Fruit fly (Drosophila melanogaster) whole organism, embryonic: ENCODE measurements around the gene CG13609.

ENCODE experiments used
- CG10431 ChIP-seq: fragments of 200-800 bp; sonication (Bioruptor generic); optimal IDR thresholded peaks from 3 replicates; lab custom pipeline; 2018; ENCODE audit warnings: missing biosample characterization, mild to moderate bottlenecking, missing genetic modification characterization
- CG10543 ChIP-seq: fragments of 200-800 bp; sonication (Bioruptor generic); optimal IDR thresholded peaks from 3 replicates; lab custom pipeline; 2017; ENCODE audit warnings: missing biosample characterization, mild to moderate bottlenecking, missing genetic modification characterization, moderate library complexity
- CG10565 ChIP-seq: fragments of 200-800 bp; sonication (Bioruptor generic); optimal IDR thresholded peaks from 3 replicates; lab custom pipeline; 2016; ENCODE audit warnings: missing biosample characterization, mild to moderate bottlenecking, missing genetic modification characterization
- CG11456 ChIP-seq: fragments of 200-800 bp; sonication (Bioruptor generic); IDR thresholded peaks from 3 replicates; pipeline ENCODE4 v1.3.6; 2022; ENCODE audit warnings: missing biosample characterization, missing genetic modification characterization
- CG11560 ChIP-seq: fragments of 200-800 bp; sonication (Bioruptor generic); IDR thresholded peaks from 3 replicates; pipeline ENCODE4 v1.3.6; 2022; ENCODE audit warnings: missing biosample characterization, missing genetic modification characterization
- CG14441 ChIP-seq: fragments of 200-800 bp; sonication (Bioruptor generic); IDR thresholded peaks from 2 replicates; pipeline ENCODE4 v1.3.6; 2022; ENCODE audit warnings: missing biosample characterization, missing genetic modification characterization
- CG1603 ChIP-seq: fragments of 200-800 bp; sonication (Bioruptor generic); optimal IDR thresholded peaks from 2 replicates; lab custom pipeline; 2019; ENCODE audit warnings: missing biosample characterization, mild to moderate bottlenecking, missing genetic modification characterization, moderate library complexity
- CG16779 ChIP-seq: fragments of 200-800 bp; sonication (Bioruptor generic); IDR thresholded peaks from 2 replicates; pipeline ENCODE4 v1.3.6; 2022; ENCODE audit warnings: missing biosample characterization, missing genetic modification characterization
- CG17385 ChIP-seq: fragments of 200-800 bp; sonication (Bioruptor generic); optimal IDR thresholded peaks from 3 replicates; lab custom pipeline; 2018; ENCODE audit warnings: missing biosample characterization, mild to moderate bottlenecking, missing genetic modification characterization
- CG30431 ChIP-seq: fragments of 200-800 bp; sonication (Bioruptor generic); optimal IDR thresholded peaks from 2 replicates; lab custom pipeline; 2017; ENCODE audit warnings: missing biosample characterization, missing genetic modification characterization
- CG31224 ChIP-seq: fragments of 200-800 bp; sonication (Bioruptor generic); IDR thresholded peaks from 2 replicates; pipeline ENCODE4 v1.3.6; 2022; ENCODE audit warnings: missing biosample characterization, missing genetic modification characterization
- CG43689 ChIP-seq: fragments of 200-800 bp; sonication (Bioruptor generic); IDR thresholded peaks from 2 replicates; pipeline ENCODE4 v1.3.6; 2022; ENCODE audit warnings: missing biosample characterization, missing genetic modification characterization
- CG6683 ChIP-seq: fragments of 200-800 bp; sonication (Bioruptor generic); optimal IDR thresholded peaks from 2 replicates; lab custom pipeline; 2017; ENCODE audit warnings: missing biosample characterization, mild to moderate bottlenecking, missing genetic modification characterization, missing genetic modification reagents
- CG7839 ChIP-seq: fragments of 200-800 bp; sonication (Bioruptor generic); optimal IDR thresholded peaks from 3 replicates; lab custom pipeline; 2018; ENCODE audit warnings: missing biosample characterization, mild to moderate bottlenecking, missing genetic modification characterization, moderate library complexity
- CG8089 ChIP-seq: fragments of 200-800 bp; sonication (Bioruptor generic); optimal IDR thresholded peaks from 3 replicates; lab custom pipeline; 2016; ENCODE audit warnings: missing biosample characterization, missing genetic modification characterization
- CG9727 ChIP-seq: fragments of 200-800 bp; sonication (Bioruptor generic); optimal IDR thresholded peaks from 3 replicates; lab custom pipeline; 2017; ENCODE audit warnings: missing biosample characterization, mild to moderate bottlenecking, missing genetic modification characterization
- CG9932 ChIP-seq: fragments of 200-800 bp; sonication (Bioruptor generic); IDR thresholded peaks from 2 replicates; pipeline ENCODE4 v1.3.6; 2022; ENCODE audit warnings: missing biosample characterization, missing genetic modification characterization
- CrebB ChIP-seq: fragments of 200-800 bp; sonication (Bioruptor generic); optimal IDR thresholded peaks from 3 replicates; lab custom pipeline; 2018; ENCODE audit warnings: missing biosample characterization, mild to moderate bottlenecking, missing genetic modification characterization
- Dbx ChIP-seq: fragments of 200-800 bp; sonication (Bioruptor generic); IDR thresholded peaks from 3 replicates; pipeline ENCODE4 v1.3.6; 2022; ENCODE audit warnings: missing biosample characterization, missing genetic modification characterization
- Drgx ChIP-seq: fragments of 200-800 bp; sonication (Bioruptor generic); IDR thresholded peaks from 2 replicates; pipeline ENCODE4 v1.3.6; 2022; ENCODE audit warnings: missing biosample characterization, missing genetic modification characterization
- ERR ChIP-seq: fragments of 200-800 bp; sonication (Bioruptor generic); optimal IDR thresholded peaks from 2 replicates; lab custom pipeline; 2016; ENCODE audit warnings: missing biosample characterization, missing genetic modification characterization
- Ets65A ChIP-seq: fragments of 200-800 bp; sonication (Bioruptor generic); peaks from one replicate; lab custom pipeline; 2016; ENCODE audit warnings: missing biosample characterization, missing genetic modification characterization
- Lpt ChIP-seq: fragments of >200 bp; optimal IDR thresholded peaks from 2 replicates; lab custom pipeline; 2018; ENCODE audit warnings: missing biosample characterization, missing genetic modification characterization
- Med ChIP-seq: fragments of 200-800 bp; sonication (Bioruptor generic); peaks from one replicate; lab custom pipeline; 2016; ENCODE audit warnings: missing biosample characterization, missing genetic modification characterization, mild to moderate bottlenecking, inconsistent platforms, moderate library complexity
- NK7.1 ChIP-seq: fragments of 200-800 bp; sonication (Bioruptor generic); optimal IDR thresholded peaks from 3 replicates; lab custom pipeline; 2016; ENCODE audit warnings: missing biosample characterization, missing genetic modification characterization
- Opbp ChIP-seq: fragments of 200-800 bp; sonication (Bioruptor generic); IDR thresholded peaks from 3 replicates; pipeline ENCODE4 v1.3.6; 2022; ENCODE audit warnings: missing biosample characterization, missing genetic modification characterization; ENCODE audit not compliant: partially characterized antibody
- Pdp1 ChIP-seq, 2 experiments: fragments of 200-800 bp; sonication (Bioruptor generic); optimal IDR thresholded peaks; 3 replicates each; lab custom pipeline; 2016; ENCODE audit warnings: missing biosample characterization in 2 of 2, missing genetic modification characterization in 2 of 2, mild to moderate bottlenecking in 1 of 2, moderate library complexity in 1 of 2
- Rfx ChIP-seq: fragments of 200-800 bp; sonication (Bioruptor generic); IDR thresholded peaks from 2 replicates; pipeline ENCODE4 v1.3.6; 2022; ENCODE audit warnings: missing biosample characterization, missing genetic modification characterization
- abd-A ChIP-seq: fragments of 200-800 bp; sonication (Bioruptor generic); optimal IDR thresholded peaks from 3 replicates; lab custom pipeline; 2019; ENCODE audit warnings: missing biosample characterization, mild to moderate bottlenecking, missing genetic modification characterization, moderate library complexity
- bsh ChIP-seq, 2 experiments: fragments of 200-800 bp; sonication (Bioruptor generic); optimal IDR thresholded peaks; 2 replicates each; lab custom pipeline; 2017 to 2018; ENCODE audit warnings: mild to moderate bottlenecking in 2 of 2, missing biosample characterization in 2 of 2, missing genetic modification characterization in 2 of 2, moderate library complexity in 1 of 2
- caup ChIP-seq: fragments of 200-800 bp; sonication (Bioruptor generic); optimal IDR thresholded peaks from 3 replicates; lab custom pipeline; 2017; ENCODE audit warnings: missing biosample characterization, mild to moderate bottlenecking, missing genetic modification characterization, moderate library complexity; ENCODE audit not compliant: severe bottlenecking
- chinmo ChIP-seq: fragments of 200-800 bp; sonication (Bioruptor generic); IDR thresholded peaks from 4 replicates; pipeline ENCODE4 v1.3.6; 2022; ENCODE audit warnings: missing biosample characterization, missing genetic modification characterization; ENCODE audit not compliant: partially characterized antibody
- chm ChIP-seq: fragments of 200-800 bp; sonication (Bioruptor generic); IDR thresholded peaks from 2 replicates; pipeline ENCODE4 v1.3.6; 2022; ENCODE audit warnings: missing biosample characterization, missing genetic modification characterization
- corto ChIP-seq: fragments of 200-800 bp; sonication (Bioruptor generic); optimal IDR thresholded peaks from 2 replicates; lab custom pipeline; 2016; ENCODE audit warnings: missing biosample characterization, mild to moderate bottlenecking, missing genetic modification characterization, moderate library complexity
- ftz-f1 ChIP-seq: fragments of 200-800 bp; sonication (Bioruptor generic); optimal IDR thresholded peaks from 2 replicates; lab custom pipeline; 2016; ENCODE audit warnings: missing biosample characterization, missing genetic modification characterization
- grau ChIP-seq: fragments of 200-800 bp; optimal IDR thresholded peaks from 3 replicates; lab custom pipeline; 2019; ENCODE audit warnings: missing biosample characterization, mild to moderate bottlenecking, missing genetic modification characterization, moderate library complexity
- gro ChIP-seq: fragments of 200-800 bp; sonication (Bioruptor generic); optimal IDR thresholded peaks from 2 replicates; lab custom pipeline; 2016; ENCODE audit warnings: missing biosample characterization, missing genetic modification characterization
- her ChIP-seq: fragments of 200-800 bp; sonication (Bioruptor generic); optimal IDR thresholded peaks from 2 replicates; lab custom pipeline; 2016; ENCODE audit warnings: missing biosample characterization, missing genetic modification characterization
- hth ChIP-seq: fragments of >200 bp; optimal IDR thresholded peaks from 2 replicates; lab custom pipeline; 2017; ENCODE audit warnings: inconsistent platforms
- lbe ChIP-seq: fragments of 200-800 bp; sonication (Bioruptor generic); optimal IDR thresholded peaks from 2 replicates; lab custom pipeline; 2016; ENCODE audit warnings: missing biosample characterization, mild to moderate bottlenecking, missing genetic modification characterization
- lmd ChIP-seq: fragments of 200-800 bp; sonication (Bioruptor generic); IDR thresholded peaks from 2 replicates; pipeline ENCODE4 v1.3.6; 2022; ENCODE audit warnings: missing biosample characterization, missing genetic modification characterization
- nom ChIP-seq: fragments of 200-800 bp; sonication (Bioruptor generic); optimal IDR thresholded peaks from 2 replicates; lab custom pipeline; 2017; ENCODE audit warnings: missing biosample characterization, missing genetic modification characterization, mild to moderate bottlenecking, moderate library complexity, missing genetic modification reagents
- pfk ChIP-seq: fragments of 200-800 bp; sonication (Bioruptor generic); optimal IDR thresholded peaks from 2 replicates; lab custom pipeline; 2018; ENCODE audit warnings: missing biosample characterization, mild to moderate bottlenecking, missing genetic modification characterization, moderate library complexity
- sna ChIP-seq: fragments of 200-800 bp; sonication (Bioruptor generic); IDR thresholded peaks from 2 replicates; pipeline ENCODE4 v1.3.6; 2022; ENCODE audit warnings: missing biosample characterization, missing genetic modification characterization; ENCODE audit not compliant: partially characterized antibody
- sob ChIP-seq: fragments of 200-800 bp; sonication (Bioruptor generic); IDR thresholded peaks from 2 replicates; pipeline ENCODE4 v1.3.6; 2022; ENCODE audit warnings: missing biosample characterization, missing genetic modification characterization
- sqz ChIP-seq: fragments of 200-800 bp; sonication (Bioruptor generic); optimal IDR thresholded peaks from 3 replicates; lab custom pipeline; 2018; ENCODE audit warnings: missing biosample characterization, mild to moderate bottlenecking, missing genetic modification characterization
- usp ChIP-seq: fragments of >200 bp; optimal IDR thresholded peaks from 2 replicates; lab custom pipeline; 2017; ENCODE audit warnings: missing biosample characterization, missing genetic modification characterization

The CG13609 gene

DNA sequence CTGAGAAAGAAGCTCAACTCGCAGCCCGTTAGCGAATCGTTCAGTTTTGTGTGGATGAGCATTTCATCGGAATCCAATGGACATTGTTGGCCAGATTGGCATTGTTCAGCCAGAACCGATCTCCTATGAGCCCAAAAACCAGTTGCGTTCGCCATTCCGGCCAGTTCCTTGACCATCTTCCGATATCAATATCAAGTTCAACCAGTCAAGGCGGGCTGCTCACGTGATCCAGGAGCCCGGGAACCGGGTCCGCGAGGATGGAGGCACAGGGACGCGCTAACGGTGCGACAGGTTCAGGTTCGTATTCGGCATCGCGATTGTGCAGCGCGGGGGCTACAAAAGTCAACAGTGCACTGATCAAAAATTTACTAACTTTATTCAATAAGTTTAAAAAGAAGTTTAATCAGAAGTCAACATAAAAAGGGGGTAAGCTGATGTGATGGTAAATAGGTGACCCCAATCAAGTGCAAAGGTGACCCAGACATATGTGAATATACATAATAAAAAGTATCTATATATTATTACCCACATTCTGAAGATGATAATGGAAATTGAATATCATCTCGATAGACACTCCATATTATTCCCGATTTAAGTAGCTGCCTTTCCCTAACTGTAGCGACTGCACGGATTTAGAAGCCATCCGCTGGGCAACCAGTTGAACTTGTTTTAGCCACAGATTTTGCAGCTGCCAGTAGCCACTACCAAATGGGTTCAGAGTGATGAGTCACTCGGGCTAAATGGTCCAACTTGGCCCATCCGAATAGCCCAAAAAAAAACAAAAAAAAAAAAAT lies 40.2 kb downstream of the CG13609 start:
- TF ChIP-seq Ets65A (GFP tag; lab: Kevin White, UChicago) (peak; percentile 86), Med (GFP tag; lab: Kevin White, UChicago) (peak; percentile 33), bsh (GFP tag; optimal IDR thresholded peaks at IDR 0.05; lab: Kevin White, UChicago) (peak in 1 of 2 experiments; percentile 86), CG9727 (GFP tag; lab: Kevin White, UChicago) (no peak), lbe (GFP tag; lab: Kevin White, UChicago) (peak; percentile 83), Drgx (GFP tag; lab: Robert Waterston, UW) (peak; percentile 75), sqz (no peak), corto (GFP tag; lab: Kevin White, UChicago) (peak; percentile 80), nom (GFP tag; lab: Kevin White, UChicago) (peak; percentile 86)

- TF ChIP-seq CG8089 (GFP tag; lab: Kevin White, UChicago), result no peak
- no peak for TF ChIP-seq CG30431 (GFP tag; lab: Kevin White, UChicago)
- no peak for TF ChIP-seq usp (GFP tag; lab: Kevin White, UChicago)
- TF ChIP-seq NK7.1, result no peak
- TF ChIP-seq CrebB (tag; lab: Kevin White, UChicago), result no peak
- TF ChIP-seq sob (GFP tag; lab: Robert Waterston, UW), result 0 out of 2 replicates have a peak, but pooled peaks have one; percentile 24
- no peak for TF ChIP-seq CG43689 (GFP tag; lab: Robert Waterston, UW)
- TF ChIP-seq CG11456 (GFP tag; lab: Robert Waterston, UW), result no peak
- no peak for TF ChIP-seq pfk (GFP tag; lab: Kevin White, UChicago)
- no peak for TF ChIP-seq CG6683 (GFP tag; lab: Kevin White, UChicago)
- TF ChIP-seq CG31224 (GFP tag; lab: Robert Waterston, UW), result no peak
- TF ChIP-seq CG9932 (GFP tag; lab: Robert Waterston, UW), result no peak
- TF ChIP-seq CG16779 (GFP tag; lab: Robert Waterston, UW), result no peak
- TF ChIP-seq CG10543 (GFP tag; lab: Kevin White, UChicago), result no peak
- no peak for TF ChIP-seq hth (lab: Kevin White, UChicago)
- TF ChIP-seq Opbp (GFP tag; lab: Robert Waterston, UW), result no peak
- TF ChIP-seq CG11560 (tag; lab: Robert Waterston, UW), result no peak
- TF ChIP-seq Ets65A (GFP tag; lab: Kevin White, UChicago), result no peak
- no peak for TF ChIP-seq CG10565 (GFP tag; lab: Kevin White, UChicago)
- no peak for TF ChIP-seq caup
- TF ChIP-seq CG17385 (GFP tag; lab: Kevin White, UChicago), result no peak
- TF ChIP-seq chm, result no peak
- no peak for TF ChIP-seq Dbx (GFP tag; lab: Robert Waterston, UW)
- no peak for TF ChIP-seq ERR (GFP tag; lab: Kevin White, UChicago)
- TF ChIP-seq CG14441, result 0 out of 2 replicates have a peak, but pooled peaks have one; percentile 22
- TF ChIP-seq her (GFP tag; lab: Kevin White, UChicago), result no peak
- no peak for TF ChIP-seq sna
- TF ChIP-seq chinmo, result 0 out of 4 replicates have a peak, but pooled peaks have one; percentile 55
- TF ChIP-seq grau (tag; lab: Kevin White, UChicago), result peak; percentile 72
- no peak for TF ChIP-seq abd-A (tag; lab: Kevin White, UChicago)
- TF ChIP-seq Lpt (GFP tag; lab: Kevin White, UChicago), result no peak
- no peak for TF ChIP-seq gro (GFP tag; lab: Kevin White, UChicago)
- TF ChIP-seq ftz-f1 (GFP tag; lab: Kevin White, UChicago), result no peak
- peak in 1 of 2 experiments; percentile 55 for TF ChIP-seq Pdp1 (GFP tag; optimal IDR thresholded peaks at IDR 0.05; lab: Kevin White, UChicago)
- no peak for TF ChIP-seq CG10431 (GFP tag; lab: Kevin White, UChicago)
- TF ChIP-seq Rfx (GFP tag; lab: Robert Waterston, UW), result peak; percentile 38; the same call in 1 of the 2 replicates
- TF ChIP-seq CG7839 (tag; lab: Kevin White, UChicago), result no peak
- TF ChIP-seq CG1603 (tag; lab: Kevin White, UChicago), result no peak
- TF ChIP-seq lmd, result 0 out of 2 replicates have a peak, but pooled peaks have one; percentile 6
Observed at dm6 chr3R:24267580-24268202, 40.9 kb downstream of the CG13609 start.
